Fruit fly (Drosophila melanogaster) whole organism: ENCODE data around the gene SC35.

Source experiments
- CG8478 ChIP-seq: fragments of >200 bp; optimal IDR thresholded peaks from 2 replicates; lab custom pipeline; 2018; ENCODE audit warnings: inconsistent platforms
- EcR ChIP-seq, 2 experiments: fragments of >200 bp; optimal IDR thresholded peaks; 2 replicates each; lab custom pipeline; 2017; ENCODE audit warnings: missing biosample characterization in 2 of 2, missing genetic modification characterization in 2 of 2, missing genetic modification reagents in 2 of 2
- pan ChIP-seq: fragments of >200 bp; optimal IDR thresholded peaks from 2 replicates; lab custom pipeline; 2017
- psq ChIP-seq: fragments of >200 bp; optimal IDR thresholded peaks from 2 replicates; lab custom pipeline; 2017
- usp ChIP-seq: fragments of >200 bp; optimal IDR thresholded peaks from 2 replicates; lab custom pipeline; 2017; ENCODE audit warnings: missing biosample characterization, missing genetic modification characterization, mixed read lengths

dm6 chr2L:12424555-12424954 lies 9.9 kb downstream of the SC35 start, which contains the start of gene Fam92:
- TF ChIP-seq psq (lab: Kevin White, UChicago): no peak
- TF ChIP-seq pan (lab: Kevin White, UChicago): no peak
- TF ChIP-seq usp (GFP tag; lab: Kevin White, UChicago): no peak
- no peak for TF ChIP-seq CG8478 (lab: Kevin White, UChicago)
- no peak for TF ChIP-seq EcR (GFP tag; optimal IDR thresholded peaks at IDR 0.05; lab: Kevin White, UChicago)
